In the genomic region with DNA sequence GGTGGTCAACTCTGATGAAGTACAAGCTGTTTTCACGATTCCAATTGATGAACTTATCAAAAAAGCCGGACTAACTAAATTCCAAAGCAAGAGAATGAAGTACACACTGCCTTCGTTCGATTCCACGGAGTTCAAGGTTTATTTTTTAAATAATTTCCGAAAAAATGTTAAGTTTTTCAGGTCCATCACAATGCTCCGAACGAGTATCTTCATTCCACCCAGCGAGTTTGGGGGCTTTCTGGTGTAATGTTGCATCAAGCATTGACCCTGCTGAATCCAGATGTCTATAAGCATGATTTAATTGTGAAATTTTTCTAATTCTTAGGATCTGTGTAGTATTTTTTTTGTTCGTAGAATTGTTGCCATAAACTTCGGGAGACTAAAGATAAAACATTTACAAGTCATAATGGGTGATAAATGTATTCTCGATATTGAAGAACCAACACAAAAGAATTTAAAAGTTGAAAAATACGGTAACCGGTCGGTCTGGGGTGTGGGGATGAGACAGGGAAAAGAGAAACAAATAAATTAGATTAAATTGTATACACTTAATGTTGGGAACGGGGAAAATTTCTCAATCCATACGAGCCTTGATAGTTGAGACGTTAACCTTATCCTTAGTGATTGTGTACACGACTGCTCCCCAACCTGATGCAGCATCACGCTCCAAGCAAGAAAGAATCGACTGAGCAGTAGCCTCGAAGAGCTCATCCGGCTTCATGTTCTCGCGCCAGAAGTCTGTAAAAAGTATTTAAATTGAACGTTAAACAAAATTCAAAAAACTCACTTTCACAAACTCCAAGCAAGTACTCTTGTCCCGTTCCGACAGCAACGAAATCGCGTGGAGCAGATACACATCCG, we compare ENCODE assay signal across 4 worm cellular contexts.
A peak's percentile ranks its signal among the peaks of the same experiment; 100 is the strongest.
TF ChIP-seq lines count a peak whose summit lies in the region.

No protein-coding gene starts in this region.

TF ChIP-seq in whole organism, L1 larva, 84 proteins besides CTCF, POLR2A, EP300 and RAD21:
- no peak for TF ChIP-seq isw-1 (GFP tag; IDR thresholded peaks at IDR 0.05; lab: Robert Waterston, UW)
- peak; percentile 59 for TF ChIP-seq nhr-85 (tag; lab: Kevin White, UChicago)
- TF ChIP-seq lin-13 (GFP tag; optimal IDR thresholded peaks at IDR 0.05; lab: Kevin White, UChicago): no peak
- no peak for TF ChIP-seq Y116A8C.19 (tag; optimal IDR thresholded peaks at IDR 0.05; lab: Kevin White, UChicago; ENCODE audit: borderline replicate concordance)
- TF ChIP-seq dsc-1 (tag; optimal IDR thresholded peaks at IDR 0.05; lab: Kevin White, UChicago): peak; percentile 32

TF ChIP-seq in whole organism, L3 larva, 47 proteins besides CTCF, POLR2A, EP300 and RAD21:
- TF ChIP-seq egl-27 (tag; optimal IDR thresholded peaks at IDR 0.05; lab: Kevin White, UChicago) (no peak), nhr-25 (tag; optimal IDR thresholded peaks at IDR 0.05; lab: Kevin White, UChicago) (no peak), mdl-1 (tag; optimal IDR thresholded peaks at IDR 0.05; lab: Kevin White, UChicago) (no peak), ztf-4 (tag; optimal IDR thresholded peaks at IDR 0.05; lab: Kevin White, UChicago) (no peak), fkh-10 (GFP tag; optimal IDR thresholded peaks at IDR 0.05; lab: Kevin White, UChicago) (no peak), elt-2 (tag; optimal IDR thresholded peaks at IDR 0.05; lab: Kevin White, UChicago) (peak; percentile 5), hmg-11 (tag; optimal IDR thresholded peaks at IDR 0.05; lab: Kevin White, UChicago) (no peak), elt-3 (tag; optimal IDR thresholded peaks at IDR 0.05; lab: Kevin White, UChicago) (no peak)

TF ChIP-seq in whole organism, L4 larva, 104 proteins besides CTCF, POLR2A, EP300 and RAD21:
- TF ChIP-seq saeg-2 (GFP tag; IDR thresholded peaks at IDR 0.05; lab: Robert Waterston, UW): no peak
- peak; percentile 94 for TF ChIP-seq aha-1 (tag; lab: Kevin White, UChicago)
- no peak for TF ChIP-seq spr-1 (tag; optimal IDR thresholded peaks at IDR 0.05; lab: Kevin White, UChicago)
- TF ChIP-seq snpc-1.2 (GFP tag; IDR thresholded peaks at IDR 0.05; lab: Robert Waterston, UW): peak; percentile 25; the same call in 1 of the 2 replicates
- TF ChIP-seq snpc-4 (tag; optimal IDR thresholded peaks at IDR 0.05; lab: Kevin White, UChicago): no peak
- no peak for TF ChIP-seq daf-16 (GFP tag; optimal IDR thresholded peaks at IDR 0.05; lab: Kevin White, UChicago)
- TF ChIP-seq daf-16 (tag; optimal IDR thresholded peaks at IDR 0.05; lab: Kevin White, UChicago): no peak
- TF ChIP-seq unc-62 (GFP tag; optimal IDR thresholded peaks at IDR 0.05 in 1 of 2; lab: Kevin White, UChicago): peak in 1 of 2 experiments; percentile 62
- TF ChIP-seq unc-62 (tag; optimal IDR thresholded peaks at IDR 0.05; lab: Kevin White, UChicago): no peak
- no peak for TF ChIP-seq unc-39 (tag; optimal IDR thresholded peaks at IDR 0.05; lab: Kevin White, UChicago)
- peak; percentile 54 for TF ChIP-seq lin-38 (GFP tag; IDR thresholded peaks at IDR 0.05; lab: Robert Waterston, UW)

TF ChIP-seq in whole organism, young adult, 124 proteins besides CTCF, POLR2A, EP300 and RAD21:
- peak; percentile 24; the same call in 1 of the 2 replicates for TF ChIP-seq Y53G8AR.9 (GFP tag; conservative IDR thresholded peaks at IDR 0.05; lab: Robert Waterston, UW)
- TF ChIP-seq madf-3 (GFP tag; IDR thresholded peaks at IDR 0.05; lab: Robert Waterston, UW): peak; percentile 82; the same call in 1 of the 2 replicates
- no peak for TF ChIP-seq cebp-1 (GFP tag; IDR thresholded peaks at IDR 0.05; lab: Robert Waterston, UW)
- TF ChIP-seq cebp-1 (tag; optimal IDR thresholded peaks at IDR 0.05; lab: Kevin White, UChicago): peak; percentile 27
- no peak for TF ChIP-seq snpc-4 (GFP tag; optimal IDR thresholded peaks at IDR 0.05; lab: Kevin White, UChicago)
- peak in 1 of 4 experiments; percentile 7 for TF ChIP-seq snpc-4 (tag; optimal IDR thresholded peaks at IDR 0.05; lab: Kevin White, UChicago)
- no peak for TF ChIP-seq F22D6.2 (tag; optimal IDR thresholded peaks at IDR 0.05; lab: Kevin White, UChicago)
- TF ChIP-seq C06A6.2 (GFP tag; conservative IDR thresholded peaks at IDR 0.05; lab: Robert Waterston, UW): 0 out of 2 replicates have a peak, but pooled peaks have one; percentile 20
- TF ChIP-seq akir-1 (GFP tag; optimal IDR thresholded peaks at IDR 0.05; lab: Kevin White, UChicago): no peak
- no peak for TF ChIP-seq attf-3 (GFP tag; conservative IDR thresholded peaks at IDR 0.05; lab: Robert Waterston, UW)
- peak; percentile 7 for TF ChIP-seq tbp1 (GFP tag; optimal IDR thresholded peaks at IDR 0.05; lab: Kevin White, UChicago)
- TF ChIP-seq snpc-3.4 (tag; optimal IDR thresholded peaks at IDR 0.05; lab: Kevin White, UChicago): peak; percentile 21
- TF ChIP-seq B0336.3 (GFP tag; IDR thresholded peaks at IDR 0.05; lab: Robert Waterston, UW): 0 out of 2 replicates have a peak, but pooled peaks have one; percentile 30
- TF ChIP-seq ekl-4 (GFP tag; IDR thresholded peaks at IDR 0.05; lab: Robert Waterston, UW): 0 out of 2 replicates have a peak, but pooled peaks have one; percentile 9
- peak; percentile 50 for TF ChIP-seq madf-6 (GFP tag; IDR thresholded peaks at IDR 0.05; lab: Robert Waterston, UW)
